Worm (Caenorhabditis elegans): ENCODE measurements around the gene dct-19.

- TF ChIP-seq ref-1 (GFP tag; conservative IDR thresholded peaks at IDR 0.05) (no peak), med-1 (GFP tag; optimal IDR thresholded peaks at IDR 0.05; ENCODE audit: insufficient read depth) (no peak), cog-1 (tag; optimal IDR thresholded peaks at IDR 0.05) (no peak)
Observed at ce11 chrIV:12901602-12902001, 41.1 kb upstream of the dct-19 start.

All from whole organism, midembryonic.